Worm (Caenorhabditis elegans) whole organism, late embryonic: Measurements from ENCODE around the gene clec-25.

ENCODE experiments used
- T23F11.4 ChIP-seq: fragments of 200-800 bp; sonication (Bioruptor generic); optimal IDR thresholded peaks from 2 replicates; lab custom pipeline; 2018; ENCODE audit warnings: mild to moderate bottlenecking, missing genetic modification characterization, missing compliant biosample characterization
- ahr-1 ChIP-seq: sonication (generic microtip); optimal IDR thresholded peaks from 2 replicates; lab custom pipeline; 2016; ENCODE audit warnings: missing genetic modification characterization, missing compliant biosample characterization
- ceh-14 ChIP-seq: sonication (generic microtip); optimal IDR thresholded peaks from 2 replicates; lab custom pipeline; 2016; ENCODE audit warnings: missing genotype, missing genetic modification characterization, missing compliant biosample characterization
- ceh-18 ChIP-seq: sonication (generic microtip); optimal IDR thresholded peaks from 2 replicates; lab custom pipeline; 2016; ENCODE audit warnings: missing genetic modification characterization, missing compliant biosample characterization
- ceh-19 ChIP-seq: fragments of 200-800 bp; sonication (Bioruptor generic); optimal IDR thresholded peaks from 2 replicates; lab custom pipeline; 2018; ENCODE audit warnings: mild to moderate bottlenecking, missing genetic modification characterization, missing compliant biosample characterization
- ceh-2 ChIP-seq: sonication (generic microtip); optimal IDR thresholded peaks from 2 replicates; lab custom pipeline; 2016; ENCODE audit warnings: missing genotype, missing genetic modification characterization, missing compliant biosample characterization
- ceh-22 ChIP-seq: sonication (generic microtip); optimal IDR thresholded peaks from 2 replicates; lab custom pipeline; 2017; ENCODE audit warnings: missing biosample characterization, missing genetic modification characterization
- ceh-24 ChIP-seq: sonication (generic microtip); optimal IDR thresholded peaks from 2 replicates; lab custom pipeline; 2016; ENCODE audit warnings: mild to moderate bottlenecking, missing genetic modification characterization, missing compliant biosample characterization
- ceh-30 ChIP-seq: fragments of 150-350 bp; optimal IDR thresholded peaks from 2 replicates; lab custom pipeline; 2014; ENCODE audit warnings: missing biosample characterization, missing genetic modification characterization
- ceh-31 ChIP-seq: sonication (generic microtip); optimal IDR thresholded peaks from 2 replicates; lab custom pipeline; 2016; ENCODE audit warnings: missing genetic modification characterization, missing compliant biosample characterization
- ceh-34 ChIP-seq: sonication (generic microtip); optimal IDR thresholded peaks from 2 replicates; lab custom pipeline; 2016; ENCODE audit warnings: mild to moderate bottlenecking, missing genetic modification characterization, missing compliant biosample characterization
- ceh-45 ChIP-seq: fragments of 200-800 bp; sonication (Bioruptor generic); IDR thresholded peaks from 2 replicates; pipeline ENCODE4 v1.3.6; 2022; ENCODE audit warnings: missing genetic modification reagents, missing genetic modification characterization, missing compliant biosample characterization
- ceh-6 ChIP-seq: fragments of 200-800 bp; sonication (Bioruptor generic); optimal IDR thresholded peaks from 2 replicates; lab custom pipeline; 2018; ENCODE audit warnings: mild to moderate bottlenecking, missing genetic modification characterization, missing compliant biosample characterization
- dve-1 ChIP-seq: sonication (generic microtip); optimal IDR thresholded peaks from 2 replicates; lab custom pipeline; 2017; ENCODE audit warnings: antibody characterized with exemption, mild to moderate bottlenecking, missing genetic modification characterization, missing compliant biosample characterization
- elt-4 ChIP-seq: sonication (generic microtip); optimal IDR thresholded peaks from 2 replicates; lab custom pipeline; 2016; ENCODE audit warnings: missing genetic modification characterization, missing compliant biosample characterization
- fkh-10 ChIP-seq: fragments of 150-350 bp; optimal IDR thresholded peaks from 2 replicates; lab custom pipeline; 2014; ENCODE audit warnings: missing biosample characterization, missing genetic modification reagents, missing genetic modification characterization
- fkh-6 ChIP-seq: sonication (generic microtip); optimal IDR thresholded peaks from 2 replicates; lab custom pipeline; 2016; ENCODE audit warnings: missing genetic modification characterization, missing compliant biosample characterization
- hlh-30 ChIP-seq: sonication (generic microtip); optimal IDR thresholded peaks from 2 replicates; lab custom pipeline; 2017; ENCODE audit warnings: antibody characterized with exemption, missing genetic modification characterization, missing compliant biosample characterization; ENCODE audit not compliant: insufficient read depth
- hlh-8 ChIP-seq: sonication (generic microtip); optimal IDR thresholded peaks from 2 replicates; lab custom pipeline; 2016; ENCODE audit warnings: missing genotype, missing genetic modification characterization, missing compliant biosample characterization
- lin-11 ChIP-seq: fragments of 200-800 bp; sonication (Bioruptor generic); optimal IDR thresholded peaks from 2 replicates; lab custom pipeline; 2018; ENCODE audit warnings: mild to moderate bottlenecking, missing genetic modification characterization, missing compliant biosample characterization
- madf-2 ChIP-seq: sonication (generic microtip); optimal IDR thresholded peaks from 2 replicates; lab custom pipeline; 2017; ENCODE audit warnings: missing genetic modification characterization, missing compliant biosample characterization
- npax-4 ChIP-seq: sonication (generic microtip); optimal IDR thresholded peaks from 2 replicates; lab custom pipeline; 2016; ENCODE audit warnings: missing genetic modification characterization, missing compliant biosample characterization
- pat-9 ChIP-seq: fragments of 200-800 bp; sonication (Bioruptor generic); optimal IDR thresholded peaks from 2 replicates; lab custom pipeline; 2018; ENCODE audit warnings: mild to moderate bottlenecking, missing genetic modification characterization, moderate library complexity, missing compliant biosample characterization
- pqm-1 ChIP-seq: sonication (generic microtip); optimal IDR thresholded peaks from 2 replicates; lab custom pipeline; 2016; ENCODE audit warnings: missing genetic modification characterization, missing compliant biosample characterization
- pros-1 ChIP-seq: fragments of 150-350 bp; optimal IDR thresholded peaks from 2 replicates; lab custom pipeline; 2014; ENCODE audit warnings: missing biosample characterization, missing genetic modification reagents, missing genetic modification characterization
- ref-2 ChIP-seq: sonication (generic microtip); optimal IDR thresholded peaks from 2 replicates; lab custom pipeline; 2016; ENCODE audit warnings: missing genetic modification characterization, missing compliant biosample characterization
- sox-2 ChIP-seq: fragments of 200-800 bp; sonication (Bioruptor generic); IDR thresholded peaks from 2 replicates; pipeline ENCODE4 v1.3.6; 2022; ENCODE audit warnings: missing genetic modification reagents, missing genetic modification characterization, missing compliant biosample characterization
- syd-9 ChIP-seq: sonication (generic microtip); optimal IDR thresholded peaks from 2 replicates; lab custom pipeline; 2016; ENCODE audit warnings: mild to moderate bottlenecking, missing genetic modification characterization, moderate library complexity, missing compliant biosample characterization
- tbx-7 ChIP-seq: sonication (generic microtip); optimal IDR thresholded peaks from 2 replicates; lab custom pipeline; 2016; ENCODE audit warnings: missing genotype, missing genetic modification characterization, missing compliant biosample characterization
- unc-3 ChIP-seq, 2 experiments: fragments of 200-800 bp in 1 of 2; sonication (Bioruptor generic) in 1 of 2; sonication (generic microtip) in 1 of 2; conservative IDR thresholded peaks in 1 of 2; optimal IDR thresholded peaks in 1 of 2; 2 replicates each; pipeline versions ENCODE4 v1.3.6 to Lab custom; 2016 to 2022; ENCODE audit warnings: missing compliant biosample characterization in 2 of 2, missing genetic modification characterization in 2 of 2, missing genetic modification reagents in 1 of 2
- unc-42 ChIP-seq: sonication (generic microtip); optimal IDR thresholded peaks from 2 replicates; lab custom pipeline; 2016; ENCODE audit warnings: missing genotype, missing genetic modification characterization, missing compliant biosample characterization
- ztf-16 ChIP-seq: sonication (generic microtip); optimal IDR thresholded peaks from 2 replicates; lab custom pipeline; 2017; ENCODE audit warnings: missing genetic modification characterization, missing compliant biosample characterization

Gene clec-25

ce11 chrV:16821270-16821737 is 21.7 kb upstream of the clec-25 start, which contains the start of gene T20B3.14:
Gene T20B3.14 (minus strand): TSS chrV:16821320.
- TF ChIP-seq ceh-19 (GFP tag; lab: Kevin White, UChicago): no peak

DNA sequence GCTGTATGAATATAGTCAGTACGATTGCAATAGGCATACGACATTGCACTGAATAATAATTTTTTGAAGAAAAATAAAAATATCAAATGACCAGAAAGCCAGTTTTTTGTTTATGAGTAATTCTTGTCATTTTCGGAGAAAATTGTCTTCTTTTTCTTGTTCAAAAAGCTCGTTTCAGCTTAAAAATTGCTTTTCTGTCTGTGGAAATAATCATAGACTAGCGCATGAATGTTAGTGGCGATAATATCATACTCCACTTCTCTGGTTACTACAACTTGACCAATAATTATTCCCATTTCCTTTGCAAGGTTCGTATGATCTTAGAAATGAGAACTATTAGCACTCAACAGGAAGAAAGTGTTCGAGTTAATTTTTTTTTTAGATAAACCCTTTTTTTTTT is 15.6 kb upstream of the clec-25 start, which contains the start of gene srh-216:
srh-216 (minus strand) TSS at position 101 of the 400 bp plus-strand sequence.
- TF ChIP-seq tbx-7 (tag; lab: Kevin White, UChicago): no peak
- no peak for TF ChIP-seq hlh-30 (tag; lab: Kevin White, UChicago)
- no peak for TF ChIP-seq unc-42 (tag; lab: Kevin White, UChicago)
- TF ChIP-seq hlh-8: no peak
- no peak for TF ChIP-seq lin-11
- TF ChIP-seq ceh-34 (tag; lab: Kevin White, UChicago): no peak
- TF ChIP-seq ceh-14 (tag; lab: Kevin White, UChicago): no peak
- TF ChIP-seq ceh-6 (GFP tag; lab: Kevin White, UChicago): no peak
- TF ChIP-seq pat-9 (tag; lab: Kevin White, UChicago): no peak
- TF ChIP-seq ref-2 (tag; lab: Kevin White, UChicago): no peak
- TF ChIP-seq madf-2 (tag; lab: Kevin White, UChicago): no peak
- TF ChIP-seq ceh-22 (tag; lab: Kevin White, UChicago): no peak
- no peak for TF ChIP-seq dve-1 (tag; lab: Kevin White, UChicago)
- TF ChIP-seq ceh-19 (GFP tag; lab: Kevin White, UChicago): no peak
- TF ChIP-seq fkh-6 (tag; lab: Kevin White, UChicago): no peak
- no peak for TF ChIP-seq ceh-2 (tag; lab: Kevin White, UChicago)
- no peak for TF ChIP-seq ceh-18 (tag; lab: Kevin White, UChicago)
- TF ChIP-seq ceh-30 (tag; lab: Kevin White, UChicago): no peak

DNA sequence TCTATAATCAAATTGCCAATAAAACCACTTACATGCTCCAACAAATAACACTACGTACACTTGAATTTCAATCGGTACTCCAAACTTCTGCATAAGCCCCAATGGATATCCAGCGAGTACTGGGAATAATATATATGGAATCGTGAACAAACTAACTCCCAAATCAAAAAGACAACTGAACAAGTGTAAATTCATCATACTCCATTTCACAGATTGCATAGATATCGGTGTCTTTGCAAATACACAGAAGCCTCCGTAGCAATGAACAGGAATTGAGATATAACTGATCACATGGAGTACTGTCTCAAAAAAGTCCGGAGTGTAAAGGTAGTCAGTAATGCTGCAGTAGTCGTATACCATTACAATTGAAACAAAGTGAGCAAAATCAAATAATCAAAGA is 13.6 kb upstream of the clec-25 start, which contains the start of gene srh-214:
srh-214 (minus strand) TSS at position 360 of the 400 bp plus-strand sequence.
- no peak for TF ChIP-seq fkh-10 (GFP tag; lab: Kevin White, UChicago)

- no peak for TF ChIP-seq pros-1 (tag; lab: Kevin White, UChicago)
- TF ChIP-seq sox-2 (GFP tag; lab: Robert Waterston, UW): no peak
- no peak for TF ChIP-seq ceh-31 (tag; lab: Kevin White, UChicago)
- no peak for TF ChIP-seq elt-4 (tag; lab: Kevin White, UChicago)
- TF ChIP-seq tbx-7 (tag; lab: Kevin White, UChicago): no peak
- no peak for TF ChIP-seq ahr-1 (tag; lab: Kevin White, UChicago)
- TF ChIP-seq fkh-10 (GFP tag; lab: Kevin White, UChicago): no peak
- TF ChIP-seq pqm-1 (tag; lab: Kevin White, UChicago): no peak
- TF ChIP-seq ceh-30 (tag; lab: Kevin White, UChicago): no peak
- TF ChIP-seq hlh-30 (tag; lab: Kevin White, UChicago): no peak
- no peak for TF ChIP-seq ceh-24 (tag; lab: Kevin White, UChicago)
- TF ChIP-seq ceh-19 (GFP tag; lab: Kevin White, UChicago): no peak
- TF ChIP-seq ceh-45: no peak
- no peak for TF ChIP-seq T23F11.4 (GFP tag; lab: Kevin White, UChicago)
Observed at ce11 chrV:16831310-16831709, 11.7 kb upstream of the clec-25 start.

ce11 chrV:16831921-16832320 is 11.1 kb upstream of the clec-25 start, which contains the start of gene srh-215:
Gene srh-215 (minus strand): TSS chrV:16832021.
- TF ChIP-seq ref-2 (tag; lab: Kevin White, UChicago) (no peak), ceh-34 (tag; lab: Kevin White, UChicago) (no peak), ztf-16 (tag; lab: Kevin White, UChicago) (no peak), syd-9 (tag; lab: Kevin White, UChicago) (no peak), npax-4 (tag; lab: Kevin White, UChicago) (no peak), unc-3 (GFP tag; conservative IDR thresholded peaks at IDR 0.05; lab: Robert Waterston, UW) (no peak), unc-3 (tag; optimal IDR thresholded peaks at IDR 0.05; lab: Kevin White, UChicago) (no peak), madf-2 (tag; lab: Kevin White, UChicago) (no peak), pros-1 (tag; lab: Kevin White, UChicago) (no peak)
